Worm (Caenorhabditis elegans) whole organism, L4/young adult: ENCODE measurements around the gene nhr-251.

Experiments
- W03F9.2 ChIP-seq: fragments of 150-350 bp; optimal IDR thresholded peaks from 2 replicates; lab custom pipeline; 2014; ENCODE audit warnings: missing biosample characterization, missing genetic modification characterization
- dao-5 ChIP-seq: sonication (generic microtip); optimal IDR thresholded peaks from 2 replicates; lab custom pipeline; 2016; ENCODE audit warnings: missing genotype, missing genetic modification characterization, moderate library complexity, missing compliant biosample characterization
- him-1 ChIP-seq: sonication (generic microtip); optimal IDR thresholded peaks from 2 replicates; lab custom pipeline; 2016; ENCODE audit warnings: missing genotype, missing genetic modification reagents, missing genetic modification characterization, missing compliant biosample characterization

ce11 chrV:574639-575038, 25.7 kb upstream of the nhr-251 start, which contains the start of gene C14C6.13:
- TF ChIP-seq him-1 (no peak), dao-5 (tag; lab: Kevin White, UChicago) (no peak), W03F9.2 (tag; lab: Kevin White, UChicago) (no peak)
